Fruit fly (Drosophila melanogaster): ENCODE data around the gene CG8051.

CG8051 gene

DNA sequence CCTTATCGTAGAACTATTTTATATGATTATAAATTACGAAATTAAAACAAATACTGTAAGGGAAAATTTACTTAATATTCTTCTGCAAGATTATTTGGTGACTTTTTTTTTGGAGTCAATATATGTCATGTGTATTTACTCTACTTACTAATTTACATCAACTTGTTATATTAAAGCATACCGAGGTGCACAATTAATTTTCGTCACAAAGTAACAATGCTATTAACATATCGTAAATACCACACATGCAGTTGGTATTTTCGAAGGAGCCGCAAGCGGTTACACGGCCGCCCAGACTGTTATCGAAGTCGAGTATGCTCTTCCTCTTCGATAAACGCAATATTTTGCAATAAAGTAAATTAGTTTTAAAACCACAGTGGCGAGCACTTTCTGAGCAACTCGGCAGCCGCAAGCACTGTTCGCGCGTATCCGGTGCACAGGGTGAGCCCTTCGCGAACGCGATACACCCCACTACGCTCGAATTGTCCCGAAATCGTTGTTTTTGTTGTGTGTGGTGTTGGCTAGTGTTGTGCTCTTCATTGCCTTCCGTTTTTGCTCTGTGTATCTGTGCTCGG lies 46.1 kb downstream of the CG8051 start, which contains the start of gene Vav:
Gene Vav (plus strand): TSS at position 293 of the 575 bp plus-strand sequence.
- TF ChIP-seq CG17801 (GFP tag; optimal IDR thresholded peaks at IDR 0.05; ENCODE audit: partially characterized antibody) = peak; percentile 38

DNA sequence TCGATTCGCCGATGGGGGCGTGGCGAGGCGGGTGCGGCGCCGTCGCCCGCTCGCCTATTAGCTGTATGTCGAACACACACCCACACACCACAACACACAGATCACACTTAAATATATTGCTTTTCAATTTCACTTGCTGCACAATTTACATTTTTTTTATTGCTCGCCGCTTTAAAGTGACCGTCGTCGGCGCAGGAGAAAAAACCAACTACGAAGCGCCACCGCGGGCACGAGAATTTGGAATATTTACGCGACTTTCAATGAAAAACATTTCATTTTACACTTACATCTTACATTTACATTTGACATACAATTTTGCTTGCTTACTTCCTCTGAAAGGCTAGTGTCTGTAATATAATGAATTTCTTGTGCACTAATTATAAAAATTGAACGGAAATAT lies 46.7 kb downstream of the CG8051 start, which contains the start of gene rictor:
Gene rictor (minus strand): TSS at position 170 of the 400 bp plus-strand sequence.
- TF ChIP-seq CG17801 (GFP tag; optimal IDR thresholded peaks at IDR 0.05; ENCODE audit: partially characterized antibody) = no peak

DNA sequence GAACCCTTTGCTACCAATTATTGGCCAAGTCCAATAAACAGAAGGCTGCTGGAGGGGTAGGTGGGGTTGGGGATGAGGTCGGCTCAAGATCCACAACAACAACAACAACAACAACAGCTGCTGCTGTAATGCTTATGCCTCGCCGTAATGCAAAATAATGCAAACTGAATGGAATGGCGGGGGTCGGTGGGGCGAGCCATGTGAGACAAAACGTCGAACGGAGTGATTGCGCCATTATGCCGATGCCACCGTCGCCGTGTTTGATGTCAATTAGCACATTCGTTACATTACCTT lies 47.1 kb downstream of the CG8051 start:
- no peak for TF ChIP-seq CG17801 (GFP tag; optimal IDR thresholded peaks at IDR 0.05; ENCODE audit: partially characterized antibody)

DNA sequence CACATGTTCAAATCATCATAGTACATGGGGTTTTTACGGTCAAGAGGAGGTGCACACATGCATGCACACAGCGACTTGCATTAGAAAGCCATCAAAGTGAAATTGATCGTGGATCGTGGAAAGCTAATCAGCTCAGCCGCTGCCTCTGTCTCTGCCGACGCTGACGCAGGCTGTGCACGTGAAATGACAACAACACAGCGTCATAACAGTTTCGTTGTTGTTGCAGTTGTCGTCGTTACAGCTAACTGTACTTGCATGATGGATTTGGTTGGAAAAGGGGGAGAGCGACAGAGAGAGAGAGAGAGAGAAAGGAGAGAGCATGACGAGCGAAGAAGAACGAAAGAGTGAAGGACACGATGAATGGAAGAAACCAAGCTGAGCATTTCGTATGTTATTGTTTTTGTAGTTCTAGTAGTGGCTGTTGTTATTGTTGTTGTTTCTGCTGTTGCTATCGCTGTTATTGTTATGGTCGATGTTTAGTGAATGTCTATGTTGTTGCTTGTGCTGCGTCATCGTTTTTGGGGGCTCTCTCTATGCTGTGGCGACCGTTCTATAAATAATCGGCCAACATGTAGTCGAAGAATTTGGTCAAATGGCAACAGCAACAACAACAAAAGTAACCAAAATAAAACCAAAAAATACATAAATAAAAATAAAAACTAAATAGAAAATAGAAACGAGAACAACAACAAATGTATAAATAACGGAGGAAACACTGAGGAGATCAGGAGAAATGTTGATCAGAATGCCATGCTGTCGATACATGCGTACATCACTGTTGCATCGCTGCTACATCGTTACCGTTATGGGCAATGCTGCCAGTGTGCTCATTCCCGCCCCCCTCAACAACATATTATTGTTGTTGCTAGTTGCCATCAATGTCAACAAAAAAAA lies 47.7 kb downstream of the CG8051 start:
- TF ChIP-seq CG17801 (GFP tag; optimal IDR thresholded peaks at IDR 0.05; ENCODE audit: partially characterized antibody) = no peak

Measured in ovary, adult (tissue).